Fruit fly (Drosophila melanogaster): Measurements from ENCODE around the gene Naa40.
A peak's percentile ranks its signal among the peaks of the same experiment; 100 is the strongest.

The Naa40 gene

dm6 chr3R:29690539-29690852 lies 34.3 kb downstream of the Naa40 start (continued):
- TF ChIP-seq CG14014 (GFP tag; IDR thresholded peaks at IDR 0.05): no peak
- no peak for TF ChIP-seq bigmax (GFP tag; optimal IDR thresholded peaks at IDR 0.05)
- TF ChIP-seq Dll (GFP tag; IDR thresholded peaks at IDR 0.05; ENCODE audit: partially characterized antibody): no peak
- TF ChIP-seq Camta (GFP tag; optimal IDR thresholded peaks at IDR 0.05): no peak
- TF ChIP-seq CHES-1-like (GFP tag; optimal IDR thresholded peaks at IDR 0.05): no peak
- TF ChIP-seq NK7.1 (GFP tag; optimal IDR thresholded peaks at IDR 0.05): no peak
- no peak for TF ChIP-seq CG11695 (GFP tag; IDR thresholded peaks at IDR 0.05)
- TF ChIP-seq CG30431 (GFP tag; optimal IDR thresholded peaks at IDR 0.05): peak; percentile 8
- TF ChIP-seq CG32532 (GFP tag; IDR thresholded peaks at IDR 0.05): no peak
- no peak for TF ChIP-seq gro (GFP tag; optimal IDR thresholded peaks at IDR 0.05)
- TF ChIP-seq CG2678 (tag; optimal IDR thresholded peaks at IDR 0.05): peak; percentile 62
- TF ChIP-seq CG1233 (GFP tag; optimal IDR thresholded peaks at IDR 0.05): no peak
- TF ChIP-seq CG4617 (GFP tag; optimal IDR thresholded peaks at IDR 0.05; ENCODE audit: borderline replicate concordance): no peak
- no peak for TF ChIP-seq nerfin-2 (GFP tag; IDR thresholded peaks at IDR 0.05; ENCODE audit: partially characterized antibody)
- TF ChIP-seq caup (GFP tag; optimal IDR thresholded peaks at IDR 0.05; ENCODE audit: severe bottlenecking): no peak
- no peak for TF ChIP-seq CG6175 (GFP tag; IDR thresholded peaks at IDR 0.05)
- peak; percentile 41; the same call in 1 of the 3 replicates for TF ChIP-seq croc (GFP tag; conservative IDR thresholded peaks at IDR 0.05)
- TF ChIP-seq oc (tag; optimal IDR thresholded peaks at IDR 0.05): peak; percentile 44
- no peak for TF ChIP-seq ken (GFP tag; IDR thresholded peaks at IDR 0.05)
- TF ChIP-seq Blimp-1 (GFP tag; optimal IDR thresholded peaks at IDR 0.05): peak; percentile 67
- TF ChIP-seq run (tag; optimal IDR thresholded peaks at IDR 0.05): no peak
- TF ChIP-seq CG12104 (GFP tag; optimal IDR thresholded peaks at IDR 0.05): no peak
- no peak for TF ChIP-seq CG12236 (GFP tag; optimal IDR thresholded peaks at IDR 0.05)
- TF ChIP-seq CG14441 (GFP tag; IDR thresholded peaks at IDR 0.05): no peak
- TF ChIP-seq chm (GFP tag; IDR thresholded peaks at IDR 0.05): no peak
- TF ChIP-seq Deaf1 (tag; optimal IDR thresholded peaks at IDR 0.05): no peak
- TF ChIP-seq HLH4C (GFP tag; IDR thresholded peaks at IDR 0.05; ENCODE audit: partially characterized antibody): no peak
- TF ChIP-seq CG8944 (GFP tag; optimal IDR thresholded peaks at IDR 0.05): no peak
- TF ChIP-seq sr (GFP tag; IDR thresholded peaks at IDR 0.05): no peak
- no peak for TF ChIP-seq Lpt (GFP tag; optimal IDR thresholded peaks at IDR 0.05)
- no peak for TF ChIP-seq CG3995 (GFP tag; optimal IDR thresholded peaks at IDR 0.05)
- no peak for TF ChIP-seq Awh (GFP tag; IDR thresholded peaks at IDR 0.05)
- TF ChIP-seq CG17361 (GFP tag; IDR thresholded peaks at IDR 0.05): 0 out of 3 replicates have a peak, but pooled peaks have one; percentile 25
- no peak for TF ChIP-seq usp (GFP tag; optimal IDR thresholded peaks at IDR 0.05)
- no peak for TF ChIP-seq Adf1 (GFP tag; IDR thresholded peaks at IDR 0.05)
- no peak for TF ChIP-seq unc-4 (GFP tag; IDR thresholded peaks at IDR 0.05; ENCODE audit: partially characterized antibody)
- TF ChIP-seq sob (GFP tag; IDR thresholded peaks at IDR 0.05): 0 out of 2 replicates have a peak, but pooled peaks have one; percentile 15
- no peak for TF ChIP-seq Nf-YC (tag; optimal IDR thresholded peaks at IDR 0.05)
- TF ChIP-seq CG8281 (tag; optimal IDR thresholded peaks at IDR 0.05): peak; percentile 32
- no peak for TF ChIP-seq Taf1 (GFP tag; IDR thresholded peaks at IDR 0.05)
- no peak for TF ChIP-seq disco-r (GFP tag; optimal IDR thresholded peaks at IDR 0.05)
- TF ChIP-seq CG17829 (tag; optimal IDR thresholded peaks at IDR 0.05): peak; percentile 41
- TF ChIP-seq Atf6 (GFP tag; IDR thresholded peaks at IDR 0.05): no peak
- TF ChIP-seq CG1832 (GFP tag; optimal IDR thresholded peaks at IDR 0.05): no peak
- no peak for TF ChIP-seq klu (GFP tag; IDR thresholded peaks at IDR 0.05)
- TF ChIP-seq Mes4 (GFP tag; optimal IDR thresholded peaks at IDR 0.05): no peak
- TF ChIP-seq CG12942 (GFP tag; optimal IDR thresholded peaks at IDR 0.05): peak; percentile 4
- peak; percentile 8 for TF ChIP-seq CG15601 (tag; optimal IDR thresholded peaks at IDR 0.05)
- TF ChIP-seq CG1024 (GFP tag; IDR thresholded peaks at IDR 0.05): no peak
- peak; percentile 34 for TF ChIP-seq CG13775 (GFP tag; optimal IDR thresholded peaks at IDR 0.05)
- TF ChIP-seq tup (GFP tag; optimal IDR thresholded peaks at IDR 0.05): no peak
- TF ChIP-seq Mad (GFP tag; optimal IDR thresholded peaks at IDR 0.05): no peak
- no peak for TF ChIP-seq twi (tag; optimal IDR thresholded peaks at IDR 0.05)
